Fruit fly (Drosophila melanogaster) whole organism: ENCODE measurements around the gene Acyp.

ENCODE experiments used
- CG8478 ChIP-seq: fragments of >200 bp; optimal IDR thresholded peaks from 2 replicates; lab custom pipeline; 2018; ENCODE audit warnings: inconsistent platforms
- Dll ChIP-seq: fragments of >200 bp; optimal IDR thresholded peaks from 2 replicates; lab custom pipeline; 2017
- EcR ChIP-seq, 2 experiments: fragments of >200 bp; optimal IDR thresholded peaks; 2 replicates each; lab custom pipeline; 2017; ENCODE audit warnings: missing biosample characterization in 2 of 2, missing genetic modification characterization in 2 of 2, missing genetic modification reagents in 2 of 2
- pan ChIP-seq: fragments of >200 bp; optimal IDR thresholded peaks from 2 replicates; lab custom pipeline; 2017
- psq ChIP-seq: fragments of >200 bp; optimal IDR thresholded peaks from 2 replicates; lab custom pipeline; 2017
- usp ChIP-seq: fragments of >200 bp; optimal IDR thresholded peaks from 2 replicates; lab custom pipeline; 2017; ENCODE audit warnings: missing biosample characterization, missing genetic modification characterization, mixed read lengths

The Acyp gene

DNA sequence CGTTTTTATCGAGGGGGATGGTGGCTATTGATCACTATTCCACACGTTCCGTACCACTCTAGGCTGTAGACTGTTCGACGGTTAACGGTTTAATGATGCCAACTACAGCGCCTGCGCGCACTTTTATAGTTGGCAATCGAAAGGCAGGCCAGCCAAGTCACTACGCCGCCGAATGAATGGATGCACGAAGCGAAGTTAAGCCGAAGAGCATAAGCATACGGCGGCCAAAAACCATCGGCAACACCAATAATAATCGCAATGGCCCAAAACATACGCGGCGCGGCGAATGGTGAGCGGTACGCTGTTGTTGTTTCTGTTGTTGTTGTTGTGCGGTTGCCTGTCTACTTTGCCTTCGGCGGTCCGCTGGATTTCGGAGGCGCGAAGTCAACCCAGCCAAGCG lies 11.6 kb downstream of the Acyp start, which contains the start of gene Vajk1:
Gene Vajk1, minus strand, starts transcription at position 101 of the 400 bp plus-strand sequence.
- no peak for TF ChIP-seq usp (GFP tag; lab: Kevin White, UChicago)
- no peak for TF ChIP-seq CG8478 (lab: Kevin White, UChicago)
- no peak for TF ChIP-seq EcR (GFP tag; optimal IDR thresholded peaks at IDR 0.05; lab: Kevin White, UChicago)
- no peak for TF ChIP-seq psq
- no peak for TF ChIP-seq Dll (lab: Kevin White, UChicago)
- TF ChIP-seq pan (lab: Kevin White, UChicago) = no peak

DNA sequence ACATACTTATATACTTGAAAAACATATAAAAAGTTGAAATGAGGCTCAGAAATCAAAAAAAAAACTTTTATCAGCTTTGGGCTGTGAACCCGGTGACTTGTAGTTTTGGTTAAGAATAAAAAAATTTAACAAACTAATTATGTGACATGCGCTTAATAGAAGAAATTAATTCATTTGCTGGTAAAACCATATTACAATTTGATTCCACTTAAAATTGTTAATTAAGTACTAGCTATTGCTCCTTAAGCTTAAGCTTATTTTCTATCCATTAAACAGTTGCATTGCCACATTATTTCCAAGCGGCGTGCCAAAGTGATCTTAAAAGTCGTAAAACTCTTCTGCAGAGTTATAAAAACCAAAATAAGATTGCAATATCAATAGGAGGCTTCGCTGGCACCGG lies 12.1 kb downstream of the Acyp start:
- TF ChIP-seq usp (GFP tag; lab: Kevin White, UChicago) = no peak

DNA sequence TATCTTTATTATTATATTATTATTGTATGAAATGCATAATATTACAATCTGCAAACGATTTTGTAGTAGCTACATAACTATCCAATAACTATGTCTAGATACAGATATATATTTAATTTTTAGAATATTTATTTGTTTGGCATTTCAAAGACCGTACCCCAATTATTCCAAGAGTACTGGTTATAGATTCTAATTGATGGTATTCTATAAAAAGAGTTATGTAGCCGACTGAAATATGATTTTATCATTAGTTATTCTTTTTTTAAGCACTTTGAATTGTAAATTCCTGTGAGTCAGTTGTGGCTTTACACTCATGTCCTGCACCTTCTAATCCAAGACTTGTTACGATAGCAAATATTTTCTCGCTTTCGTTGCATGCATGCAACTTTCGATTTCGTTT lies 13.8 kb downstream of the Acyp start:
- TF ChIP-seq pan (lab: Kevin White, UChicago) = no peak
- no peak for TF ChIP-seq psq

DNA sequence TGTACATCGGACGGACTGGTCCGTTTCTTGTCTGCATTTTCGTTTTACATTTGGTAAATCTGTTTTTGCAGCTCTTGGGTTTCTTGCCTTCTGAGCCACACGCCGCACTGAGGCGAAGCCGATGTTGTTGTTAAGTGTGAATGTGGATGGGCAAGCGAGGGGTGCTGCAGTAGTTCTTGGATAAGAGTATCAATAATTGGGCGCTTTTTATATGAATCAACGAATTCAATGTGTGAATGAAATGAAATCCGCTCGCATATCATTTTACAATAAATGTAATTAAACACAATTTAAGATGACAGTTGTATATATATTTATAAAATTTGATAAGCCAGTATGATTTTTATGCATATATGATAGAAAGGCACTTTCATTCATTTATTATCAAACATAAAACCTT lies 16.6 kb downstream of the Acyp start:
- no peak for TF ChIP-seq EcR (GFP tag; optimal IDR thresholded peaks at IDR 0.05; lab: Kevin White, UChicago)
- no peak for TF ChIP-seq pan (lab: Kevin White, UChicago)
- no peak for TF ChIP-seq psq
- no peak for TF ChIP-seq usp (GFP tag; lab: Kevin White, UChicago)
- TF ChIP-seq Dll (lab: Kevin White, UChicago) = no peak
- no peak for TF ChIP-seq CG8478 (lab: Kevin White, UChicago)

- TF ChIP-seq pan (lab: Kevin White, UChicago) (no peak), Dll (lab: Kevin White, UChicago) (no peak), usp (GFP tag; lab: Kevin White, UChicago) (no peak), psq (no peak), EcR (GFP tag; optimal IDR thresholded peaks at IDR 0.05; lab: Kevin White, UChicago) (no peak), CG8478 (lab: Kevin White, UChicago) (no peak)
Measured at dm6 chr2L:13931318-13931717, 19.4 kb downstream of the Acyp start, which contains the start of gene CG42711. TSS of gene CG42711 (minus strand) at chr2L:13931362.

dm6 chr2L:13934542-13935065 lies 22.7 kb downstream of the Acyp start, which contains the start of gene Vajk2:
TSS of gene Vajk2 (minus strand) at chr2L:13934692.
- TF ChIP-seq CG8478 (lab: Kevin White, UChicago) = no peak
- TF ChIP-seq EcR (GFP tag; optimal IDR thresholded peaks at IDR 0.05; lab: Kevin White, UChicago) = no peak
- no peak for TF ChIP-seq psq
- TF ChIP-seq Dll (lab: Kevin White, UChicago) = no peak
- TF ChIP-seq usp (GFP tag; lab: Kevin White, UChicago) = no peak
- TF ChIP-seq pan (lab: Kevin White, UChicago) = no peak

DNA sequence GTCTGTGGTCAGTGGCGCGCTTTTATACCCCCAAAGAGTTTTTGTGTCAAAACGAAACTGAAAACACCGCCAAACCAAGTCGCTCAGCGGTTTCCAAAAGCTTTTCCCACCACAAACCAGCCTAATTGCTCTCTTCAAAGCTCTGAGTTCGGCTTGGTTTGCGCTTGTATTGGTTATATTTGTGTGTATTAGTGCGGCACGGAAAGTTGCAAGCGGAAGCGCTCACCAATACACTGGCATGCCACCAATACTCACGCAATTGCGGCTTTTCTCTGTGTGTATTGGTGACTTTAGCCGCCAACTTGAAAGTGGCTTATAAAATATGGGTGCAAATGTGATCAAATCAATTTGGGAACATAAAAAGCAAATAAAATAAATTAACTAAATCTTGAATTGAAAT lies 35.6 kb downstream of the Acyp start, which contains the start of gene Vajk3:
Gene Vajk3, minus strand, starts transcription at position 1 of the 400 bp plus-strand sequence.
- TF ChIP-seq usp (GFP tag; lab: Kevin White, UChicago) = no peak
- TF ChIP-seq Dll (lab: Kevin White, UChicago) = no peak
- TF ChIP-seq psq = no peak
- no peak for TF ChIP-seq CG8478 (lab: Kevin White, UChicago)
- TF ChIP-seq pan (lab: Kevin White, UChicago) = no peak
- no peak for TF ChIP-seq EcR (GFP tag; optimal IDR thresholded peaks at IDR 0.05; lab: Kevin White, UChicago)

dm6 chr2L:13949789-13950188 lies 37.9 kb downstream of the Acyp start:
- TF ChIP-seq usp (GFP tag; lab: Kevin White, UChicago) (no peak), Dll (lab: Kevin White, UChicago) (no peak), EcR (GFP tag; optimal IDR thresholded peaks at IDR 0.05; lab: Kevin White, UChicago) (no peak), pan (lab: Kevin White, UChicago) (no peak), psq (no peak), CG8478 (lab: Kevin White, UChicago) (no peak)

DNA sequence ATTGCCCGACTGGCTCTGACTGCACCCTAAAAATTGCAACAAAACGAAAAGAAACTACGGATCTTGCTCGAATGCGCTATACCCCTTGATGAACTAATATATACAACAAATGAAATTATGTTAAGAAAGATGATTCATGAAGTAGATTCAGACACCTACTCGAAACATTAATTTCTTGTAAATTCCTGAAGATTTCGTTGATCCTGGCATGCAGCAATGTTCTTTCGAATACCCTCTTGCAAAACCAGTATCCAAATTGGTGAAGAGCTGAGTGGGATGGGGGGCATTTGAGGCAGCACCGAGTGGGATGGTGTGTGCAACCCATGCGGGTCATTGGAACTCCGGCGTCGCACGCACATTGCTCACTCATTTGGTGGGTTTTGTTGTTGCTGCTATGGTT lies 43.9 kb downstream of the Acyp start:
- TF ChIP-seq CG8478 (lab: Kevin White, UChicago) (no peak), Dll (lab: Kevin White, UChicago) (no peak), pan (lab: Kevin White, UChicago) (peak; percentile 94), EcR (GFP tag; optimal IDR thresholded peaks at IDR 0.05; lab: Kevin White, UChicago) (no peak), usp (GFP tag; lab: Kevin White, UChicago) (no peak), psq (no peak)

dm6 chr2L:13957239-13957638 lies 45.4 kb downstream of the Acyp start, which contains the start of gene NimA:
TSS of gene NimA (plus strand) at chr2L:13957539.
- TF ChIP-seq usp (GFP tag; lab: Kevin White, UChicago) (no peak), EcR (GFP tag; optimal IDR thresholded peaks at IDR 0.05; lab: Kevin White, UChicago) (no peak), psq (no peak), pan (lab: Kevin White, UChicago) (no peak), Dll (lab: Kevin White, UChicago) (no peak), CG8478 (lab: Kevin White, UChicago) (no peak)

dm6 chr2L:13960399-13960798 lies 48.5 kb downstream of the Acyp start:
- TF ChIP-seq Dll (lab: Kevin White, UChicago) (no peak), CG8478 (lab: Kevin White, UChicago) (no peak), psq (no peak), EcR (GFP tag; optimal IDR thresholded peaks at IDR 0.05; lab: Kevin White, UChicago) (no peak), pan (lab: Kevin White, UChicago) (no peak), usp (GFP tag; lab: Kevin White, UChicago) (no peak)
